2 fruit fly cellular contexts compared by ENCODE assay signal in genomic region chrX:11092201-11092600, dm6.
TF ChIP-seq lines count a peak whose summit lies in the region.

TSS of gene CG2061 (plus strand) at chrX:11092492.

- no peak for TF ChIP-seq CTCF in whole organism, embryonic (GFP tag; optimal IDR thresholded peaks at IDR 0.05; lab: Kevin White, UChicago)

TF ChIP-seq in whole organism, embryonic, 481 proteins besides CTCF, POLR2A, EP300 and RAD21 (continues in another document):
- peak; percentile 2 for TF ChIP-seq stwl (tag; optimal IDR thresholded peaks at IDR 0.05; lab: Kevin White, UChicago)
- peak; percentile 66 for TF ChIP-seq inv (GFP tag; IDR thresholded peaks at IDR 0.05; lab: Robert Waterston, UW; ENCODE audit: partially characterized antibody)
- peak; percentile 71 for TF ChIP-seq CG2116 (GFP tag; optimal IDR thresholded peaks at IDR 0.05; lab: Kevin White, UChicago)
- TF ChIP-seq CG7839 (tag; optimal IDR thresholded peaks at IDR 0.05; lab: Kevin White, UChicago) = no peak
- TF ChIP-seq bbx (GFP tag; IDR thresholded peaks at IDR 0.05; lab: Robert Waterston, UW; ENCODE audit: partially characterized antibody) = peak; percentile 68
- peak; percentile 56 for TF ChIP-seq Sry-δ (GFP tag; optimal IDR thresholded peaks at IDR 0.05; lab: Kevin White, UChicago)
- TF ChIP-seq unc-4 (GFP tag; IDR thresholded peaks at IDR 0.05; lab: Robert Waterston, UW; ENCODE audit: partially characterized antibody) = peak; percentile 71
- TF ChIP-seq CG6272 (GFP tag; IDR thresholded peaks at IDR 0.05; lab: Robert Waterston, UW) = no peak
- no peak for TF ChIP-seq Mrtf (GFP tag; IDR thresholded peaks at IDR 0.05; lab: Robert Waterston, UW)
- TF ChIP-seq Scr (GFP tag; IDR thresholded peaks at IDR 0.05; lab: Robert Waterston, UW; ENCODE audit: partially characterized antibody) = peak; percentile 80
- peak; percentile 46; the same call in 1 of the 2 replicates for TF ChIP-seq ato (GFP tag; IDR thresholded peaks at IDR 0.05; lab: Robert Waterston, UW; ENCODE audit: partially characterized antibody)
- peak; percentile 65 for TF ChIP-seq hb (GFP tag; IDR thresholded peaks at IDR 0.05; lab: Robert Waterston, UW; ENCODE audit: partially characterized antibody)
- peak; percentile 69; the same call in 2 of the 3 replicates for TF ChIP-seq knrl (GFP tag; IDR thresholded peaks at IDR 0.05; lab: Robert Waterston, UW; ENCODE audit: partially characterized antibody)
- no peak for TF ChIP-seq Hr39 (optimal IDR thresholded peaks at IDR 0.05; lab: Kevin White, UChicago)
- TF ChIP-seq exex (tag; optimal IDR thresholded peaks at IDR 0.05; lab: Kevin White, UChicago) = peak; percentile 13
- peak; percentile 81 for TF ChIP-seq Dll (GFP tag; IDR thresholded peaks at IDR 0.05; lab: Robert Waterston, UW; ENCODE audit: partially characterized antibody)
- TF ChIP-seq Dp (GFP tag; optimal IDR thresholded peaks at IDR 0.05; lab: Kevin White, UChicago) = peak; percentile 38
- peak; percentile 63; the same call in 1 of the 2 replicates for TF ChIP-seq amos (GFP tag; IDR thresholded peaks at IDR 0.05; lab: Robert Waterston, UW; ENCODE audit: partially characterized antibody)
- TF ChIP-seq kni (GFP tag; optimal IDR thresholded peaks at IDR 0.05; lab: Kevin White, UChicago) = no peak
- peak; percentile 74 for TF ChIP-seq sna (GFP tag; IDR thresholded peaks at IDR 0.05; lab: Robert Waterston, UW; ENCODE audit: partially characterized antibody)
- TF ChIP-seq Dref (GFP tag; IDR thresholded peaks at IDR 0.05; lab: Robert Waterston, UW) = peak; percentile 56
- no peak for TF ChIP-seq CG5953 (GFP tag; IDR thresholded peaks at IDR 0.05; lab: Robert Waterston, UW)
- peak; percentile 68 for TF ChIP-seq BEAF-32 (GFP tag; optimal IDR thresholded peaks at IDR 0.05; lab: Kevin White, UChicago)
- TF ChIP-seq CG13775 (GFP tag; optimal IDR thresholded peaks at IDR 0.05; lab: Kevin White, UChicago) = no peak
- no peak for TF ChIP-seq unpg (GFP tag; optimal IDR thresholded peaks at IDR 0.05; lab: Kevin White, UChicago)
- TF ChIP-seq Bgb (GFP tag; IDR thresholded peaks at IDR 0.05; lab: Robert Waterston, UW; ENCODE audit: partially characterized antibody) = no peak; the same call in none of the 2 replicates
- no peak for TF ChIP-seq h (optimal IDR thresholded peaks at IDR 0.05; lab: Kevin White, UChicago)
- TF ChIP-seq nerfin-2 (GFP tag; IDR thresholded peaks at IDR 0.05; lab: Robert Waterston, UW; ENCODE audit: partially characterized antibody) = peak; percentile 71
- TF ChIP-seq pzg (GFP tag; optimal IDR thresholded peaks at IDR 0.05; lab: Kevin White, UChicago) = peak; percentile 18
- no peak for TF ChIP-seq scrt (GFP tag; optimal IDR thresholded peaks at IDR 0.05; lab: Kevin White, UChicago)
- TF ChIP-seq jigr1 (GFP tag; IDR thresholded peaks at IDR 0.05; lab: Robert Waterston, UW) = no peak
- peak in 1 of 2 experiments; percentile 14 for TF ChIP-seq Pdp1 (GFP tag; optimal IDR thresholded peaks at IDR 0.05; lab: Kevin White, UChicago)
- peak; percentile 68 for TF ChIP-seq vnd (GFP tag; IDR thresholded peaks at IDR 0.05; lab: Robert Waterston, UW; ENCODE audit: partially characterized antibody)
- peak; percentile 66; the same call in 2 of the 3 replicates for TF ChIP-seq CG16813 (GFP tag; IDR thresholded peaks at IDR 0.05; lab: Robert Waterston, UW; ENCODE audit: partially characterized antibody)
- peak; percentile 81 for TF ChIP-seq CG13287 (GFP tag; IDR thresholded peaks at IDR 0.05; lab: Robert Waterston, UW; ENCODE audit: partially characterized antibody)
- TF ChIP-seq Drgx (GFP tag; IDR thresholded peaks at IDR 0.05; lab: Robert Waterston, UW) = no peak
- no peak for TF ChIP-seq CG2202 (tag; optimal IDR thresholded peaks at IDR 0.05; lab: Kevin White, UChicago)
- TF ChIP-seq cad (GFP tag; optimal IDR thresholded peaks at IDR 0.05; lab: Kevin White, UChicago) = no peak
- TF ChIP-seq E2f2 (GFP tag; IDR thresholded peaks at IDR 0.05; lab: Robert Waterston, UW) = peak; percentile 57
- TF ChIP-seq tna (GFP tag; IDR thresholded peaks at IDR 0.05; lab: Robert Waterston, UW; ENCODE audit: partially characterized antibody) = peak; percentile 72
- TF ChIP-seq CG3726 (GFP tag; IDR thresholded peaks at IDR 0.05; lab: Robert Waterston, UW) = no peak

TF ChIP-seq in whole organism, wandering third instar larva, 38 proteins besides CTCF, POLR2A, EP300 and RAD21:
- TF ChIP-seq Hr78 (GFP tag; optimal IDR thresholded peaks at IDR 0.05; lab: Kevin White, UChicago) (no peak), tai (GFP tag; optimal IDR thresholded peaks at IDR 0.05; lab: Kevin White, UChicago) (no peak), Myc (optimal IDR thresholded peaks at IDR 0.05; lab: Kevin White, UChicago) (peak; percentile 10)
